Worm (Caenorhabditis elegans) whole organism, late embryonic: ENCODE measurements around the gene C53D6.7.
A peak's percentile ranks its signal among the peaks of the same experiment; 100 is the strongest.

Experiments
- C08G9.2 ChIP-seq: sonication (generic microtip); optimal IDR thresholded peaks from 2 replicates; lab custom pipeline; 2016; ENCODE audit warnings: mild to moderate bottlenecking, missing genetic modification characterization, moderate library complexity, missing compliant biosample characterization
- C38D4.7 ChIP-seq: fragments of 200-800 bp; sonication (Bioruptor generic); optimal IDR thresholded peaks from 2 replicates; lab custom pipeline; 2018; ENCODE audit warnings: mild to moderate bottlenecking, missing genetic modification characterization, moderate library complexity, missing compliant biosample characterization
- K02D7.2 ChIP-seq: sonication (generic microtip); optimal IDR thresholded peaks from 2 replicates; lab custom pipeline; 2017; ENCODE audit warnings: mild to moderate bottlenecking, missing genetic modification characterization, missing compliant biosample characterization
- K09A11.1 ChIP-seq: sonication (generic microtip); optimal IDR thresholded peaks from 2 replicates; lab custom pipeline; 2017; ENCODE audit warnings: antibody characterized with exemption, mild to moderate bottlenecking, missing genetic modification characterization, missing compliant biosample characterization; ENCODE audit not compliant: insufficient read depth
- Y22D7AL.16 ChIP-seq: sonication (generic microtip); optimal IDR thresholded peaks from 2 replicates; lab custom pipeline; 2016; ENCODE audit warnings: missing genetic modification characterization, missing compliant biosample characterization
- ahr-1 ChIP-seq: sonication (generic microtip); optimal IDR thresholded peaks from 2 replicates; lab custom pipeline; 2016; ENCODE audit warnings: missing genetic modification characterization, missing compliant biosample characterization
- ama-1 ChIP-seq: fragments of 150-350 bp; optimal IDR thresholded peaks from 2 replicates; lab custom pipeline; 2014
- ceh-14 ChIP-seq: sonication (generic microtip); optimal IDR thresholded peaks from 2 replicates; lab custom pipeline; 2016; ENCODE audit warnings: missing genotype, missing genetic modification characterization, missing compliant biosample characterization
- ceh-18 ChIP-seq: sonication (generic microtip); optimal IDR thresholded peaks from 2 replicates; lab custom pipeline; 2016; ENCODE audit warnings: missing genetic modification characterization, missing compliant biosample characterization
- ceh-19 ChIP-seq: fragments of 200-800 bp; sonication (Bioruptor generic); optimal IDR thresholded peaks from 2 replicates; lab custom pipeline; 2018; ENCODE audit warnings: mild to moderate bottlenecking, missing genetic modification characterization, missing compliant biosample characterization
- ceh-24 ChIP-seq: sonication (generic microtip); optimal IDR thresholded peaks from 2 replicates; lab custom pipeline; 2016; ENCODE audit warnings: mild to moderate bottlenecking, missing genetic modification characterization, missing compliant biosample characterization
- ceh-34 ChIP-seq: sonication (generic microtip); optimal IDR thresholded peaks from 2 replicates; lab custom pipeline; 2016; ENCODE audit warnings: mild to moderate bottlenecking, missing genetic modification characterization, missing compliant biosample characterization
- ceh-48 ChIP-seq: sonication (generic microtip); optimal IDR thresholded peaks from 2 replicates; lab custom pipeline; 2016; ENCODE audit warnings: missing genetic modification characterization, inconsistent platforms, missing compliant biosample characterization
- ceh-6 ChIP-seq: fragments of 200-800 bp; sonication (Bioruptor generic); optimal IDR thresholded peaks from 2 replicates; lab custom pipeline; 2018; ENCODE audit warnings: mild to moderate bottlenecking, missing genetic modification characterization, missing compliant biosample characterization
- che-1 ChIP-seq: sonication (generic microtip); optimal IDR thresholded peaks from 2 replicates; lab custom pipeline; 2016; ENCODE audit warnings: mild to moderate bottlenecking, missing genetic modification characterization, missing compliant biosample characterization
- dve-1 ChIP-seq: sonication (generic microtip); optimal IDR thresholded peaks from 2 replicates; lab custom pipeline; 2017; ENCODE audit warnings: antibody characterized with exemption, mild to moderate bottlenecking, missing genetic modification characterization, missing compliant biosample characterization
- ets-4 ChIP-seq: sonication (generic microtip); optimal IDR thresholded peaks from 2 replicates; lab custom pipeline; 2016; ENCODE audit warnings: missing genetic modification characterization, missing compliant biosample characterization
- eyg-1 ChIP-seq: sonication (generic microtip); optimal IDR thresholded peaks from 2 replicates; lab custom pipeline; 2016; ENCODE audit warnings: missing genotype, missing genetic modification characterization, missing compliant biosample characterization
- gmeb-2 ChIP-seq: sonication (generic microtip); optimal IDR thresholded peaks from 2 replicates; lab custom pipeline; 2016; ENCODE audit warnings: missing genetic modification characterization, inconsistent platforms, missing compliant biosample characterization
- hlh-13 ChIP-seq: fragments of 200-800 bp; sonication (Bioruptor generic); optimal IDR thresholded peaks from 2 replicates; lab custom pipeline; 2018; ENCODE audit warnings: mild to moderate bottlenecking, missing genetic modification characterization, missing compliant biosample characterization
- lin-11 ChIP-seq: fragments of 200-800 bp; sonication (Bioruptor generic); optimal IDR thresholded peaks from 2 replicates; lab custom pipeline; 2018; ENCODE audit warnings: mild to moderate bottlenecking, missing genetic modification characterization, missing compliant biosample characterization
- mec-3 ChIP-seq: sonication (generic microtip); optimal IDR thresholded peaks from 2 replicates; lab custom pipeline; 2016; ENCODE audit warnings: borderline replicate concordance, missing genetic modification characterization, missing compliant biosample characterization
- nfya-1 ChIP-seq: sonication (generic microtip); optimal IDR thresholded peaks from 2 replicates; lab custom pipeline; 2017; ENCODE audit warnings: missing genetic modification characterization, mild to moderate bottlenecking, missing compliant biosample characterization, antibody characterized with exemption, moderate library complexity
- nhr-232 ChIP-seq: sonication (generic microtip); optimal IDR thresholded peaks from 2 replicates; lab custom pipeline; 2016; ENCODE audit warnings: missing genetic modification characterization, missing compliant biosample characterization
- odd-2 ChIP-seq: sonication (generic microtip); optimal IDR thresholded peaks from 2 replicates; lab custom pipeline; 2017; ENCODE audit warnings: antibody characterized with exemption, mild to moderate bottlenecking, missing genetic modification characterization, missing compliant biosample characterization
- pax-1 ChIP-seq: fragments of 150-350 bp; optimal IDR thresholded peaks from 2 replicates; lab custom pipeline; 2014; ENCODE audit warnings: missing biosample characterization, missing genetic modification characterization
- pha-2 ChIP-seq: sonication (generic microtip); optimal IDR thresholded peaks from 2 replicates; lab custom pipeline; 2017; ENCODE audit warnings: mild to moderate bottlenecking, missing genetic modification characterization, missing compliant biosample characterization
- pha-4 ChIP-seq: fragments of 150-350 bp; optimal IDR thresholded peaks from 2 replicates; lab custom pipeline; 2018; ENCODE audit warnings: missing biosample characterization, missing genetic modification reagents, missing genetic modification characterization
- pros-1 ChIP-seq: fragments of 150-350 bp; optimal IDR thresholded peaks from 2 replicates; lab custom pipeline; 2014; ENCODE audit warnings: missing biosample characterization, missing genetic modification reagents, missing genetic modification characterization
- sdc-2 ChIP-seq: sonication (generic microtip); optimal IDR thresholded peaks from 2 replicates; lab custom pipeline; 2016; ENCODE audit warnings: missing genotype, missing genetic modification characterization, missing compliant biosample characterization
- syd-9 ChIP-seq: sonication (generic microtip); optimal IDR thresholded peaks from 2 replicates; lab custom pipeline; 2016; ENCODE audit warnings: mild to moderate bottlenecking, missing genetic modification characterization, moderate library complexity, missing compliant biosample characterization
- tbx-2 ChIP-seq: sonication (generic microtip); optimal IDR thresholded peaks from 2 replicates; lab custom pipeline; 2016; ENCODE audit warnings: missing genetic modification characterization, missing compliant biosample characterization
- tbx-7 ChIP-seq: sonication (generic microtip); optimal IDR thresholded peaks from 2 replicates; lab custom pipeline; 2016; ENCODE audit warnings: missing genotype, missing genetic modification characterization, missing compliant biosample characterization
- unc-3 ChIP-seq, 2 experiments: fragments of 200-800 bp in 1 of 2; sonication (Bioruptor generic) in 1 of 2; sonication (generic microtip) in 1 of 2; conservative IDR thresholded peaks in 1 of 2; optimal IDR thresholded peaks in 1 of 2; 2 replicates each; pipeline versions ENCODE4 v1.3.6 to Lab custom; 2016 to 2022; ENCODE audit warnings: missing compliant biosample characterization in 2 of 2, missing genetic modification characterization in 2 of 2, missing genetic modification reagents in 1 of 2
- unc-55 ChIP-seq: sonication (generic microtip); optimal IDR thresholded peaks from 2 replicates; lab custom pipeline; 2017; ENCODE audit warnings: missing biosample characterization, missing genetic modification reagents, missing genetic modification characterization
- ztf-16 ChIP-seq: sonication (generic microtip); optimal IDR thresholded peaks from 2 replicates; lab custom pipeline; 2017; ENCODE audit warnings: missing genetic modification characterization, missing compliant biosample characterization

Gene C53D6.7

DNA sequence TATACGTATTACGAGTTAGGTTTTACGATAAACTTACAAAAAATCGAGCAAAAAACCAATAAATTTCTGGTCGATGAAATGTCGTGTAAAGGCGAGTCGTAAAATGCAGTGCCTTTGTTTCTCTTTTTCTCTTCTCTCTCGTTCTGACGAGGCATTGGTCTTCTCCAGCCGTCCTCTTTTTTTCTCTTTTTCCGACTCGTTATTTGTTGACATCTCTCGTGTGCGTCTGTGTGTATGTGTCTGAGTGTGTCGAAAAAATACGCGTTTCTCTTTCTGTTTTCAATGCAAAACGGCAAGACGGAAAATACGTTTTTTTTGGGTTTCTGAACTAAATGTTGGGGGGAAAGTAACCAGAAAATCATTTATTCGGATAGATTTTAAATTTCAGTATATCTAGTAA, 4.4 kb downstream of the C53D6.7 start, which contains the start of gene C53D6.6:
Gene C53D6.6 (minus strand): TSS at position 118 of the 400 bp plus-strand sequence.
- TF ChIP-seq dve-1 (tag; lab: Kevin White, UChicago) = no peak
- TF ChIP-seq odd-2 (tag; lab: Kevin White, UChicago) = no peak
- peak; percentile 46 for TF ChIP-seq unc-55 (GFP tag; lab: Kevin White, UChicago)
- TF ChIP-seq unc-3 (GFP tag; conservative IDR thresholded peaks at IDR 0.05; lab: Robert Waterston, UW) = no peak
- no peak for TF ChIP-seq unc-3 (tag; optimal IDR thresholded peaks at IDR 0.05; lab: Kevin White, UChicago)
- peak; percentile 39 for TF ChIP-seq tbx-2 (tag; lab: Kevin White, UChicago)
- TF ChIP-seq pros-1 (tag; lab: Kevin White, UChicago) = no peak
- TF ChIP-seq nhr-232 (tag; lab: Kevin White, UChicago) = no peak
- peak; percentile 38 for TF ChIP-seq nfya-1 (tag; lab: Kevin White, UChicago)
- TF ChIP-seq, all 69 proteins: peak for 3

DNA sequence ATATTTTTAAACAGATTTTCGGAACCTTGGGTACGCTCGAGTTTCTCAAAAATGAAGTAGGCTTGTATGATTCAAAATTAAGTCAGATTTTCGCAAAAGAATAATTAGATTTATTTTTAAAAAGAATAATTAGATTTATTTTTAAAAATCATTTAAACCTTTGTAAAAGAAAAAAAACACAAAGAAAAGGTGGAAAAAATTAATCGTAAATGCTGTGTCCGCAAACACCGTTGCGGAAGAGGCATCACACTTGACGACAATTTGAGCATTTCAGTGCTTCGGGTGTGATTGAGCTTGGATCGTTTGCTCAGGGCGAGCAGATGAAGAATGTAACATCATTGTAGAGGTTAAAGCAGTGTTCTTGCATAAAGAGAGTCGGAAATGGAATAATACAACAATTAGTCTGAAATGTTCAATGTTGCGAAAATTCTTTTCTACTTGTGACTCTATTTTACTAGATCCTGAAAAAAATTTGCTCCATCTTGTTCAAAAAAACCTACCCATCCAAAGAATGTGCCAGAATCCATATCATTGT, 15.7 kb downstream of the C53D6.7 start:
- TF ChIP-seq K02D7.2 (no peak), dve-1 (tag; lab: Kevin White, UChicago) (no peak), pha-4 (no peak), Y22D7AL.16 (tag; lab: Kevin White, UChicago) (no peak), mec-3 (no peak), K09A11.1 (tag; lab: Kevin White, UChicago) (no peak), hlh-13 (GFP tag; lab: Kevin White, UChicago) (no peak), ceh-14 (tag; lab: Kevin White, UChicago) (no peak), ahr-1 (tag; lab: Kevin White, UChicago) (no peak), ceh-48 (tag; lab: Kevin White, UChicago) (no peak), ceh-6 (no peak), ceh-34 (tag; lab: Kevin White, UChicago) (no peak), odd-2 (tag; lab: Kevin White, UChicago) (no peak), C38D4.7 (GFP tag; lab: Kevin White, UChicago) (no peak), ets-4 (tag; lab: Kevin White, UChicago) (no peak), tbx-2 (tag; lab: Kevin White, UChicago) (no peak), syd-9 (tag; lab: Kevin White, UChicago) (no peak), eyg-1 (tag; lab: Kevin White, UChicago) (no peak), ceh-18 (tag; lab: Kevin White, UChicago) (no peak)

DNA sequence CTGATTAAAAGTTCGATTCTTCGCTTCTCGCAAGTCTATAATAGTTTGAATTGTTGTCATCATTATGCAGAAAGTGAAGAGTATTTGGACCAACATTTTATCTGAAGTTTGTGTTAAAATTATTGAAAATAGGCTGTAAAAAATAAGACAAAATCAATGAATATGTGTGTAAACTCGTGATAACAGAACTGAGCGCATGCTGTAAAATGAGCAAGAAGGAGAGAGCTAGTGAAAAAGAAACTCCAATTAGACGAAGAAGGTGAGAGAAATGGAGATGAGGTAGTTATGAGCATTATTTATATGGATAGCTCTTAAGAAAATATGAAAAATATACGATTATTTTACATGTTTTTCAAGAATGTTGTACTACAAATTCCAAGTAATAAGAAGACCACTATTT, 16.1 kb downstream of the C53D6.7 start, which contains the start of gene C53D6.4:
Gene C53D6.4 (minus strand): TSS at position 101 of the 400 bp plus-strand sequence.
- TF ChIP-seq ceh-19 (GFP tag; lab: Kevin White, UChicago) = no peak
- no peak for TF ChIP-seq sdc-2 (tag; lab: Kevin White, UChicago)
- TF ChIP-seq pha-2 (tag; lab: Kevin White, UChicago) = no peak
- no peak for TF ChIP-seq C08G9.2 (tag; lab: Kevin White, UChicago)
- TF ChIP-seq ztf-16 (tag; lab: Kevin White, UChicago) = no peak
- TF ChIP-seq ama-1 (lab: Kevin White, UChicago) = no peak
- no peak for TF ChIP-seq tbx-7 (tag; lab: Kevin White, UChicago)
- TF ChIP-seq lin-11 (tag; lab: Kevin White, UChicago) = no peak
- TF ChIP-seq unc-3 (GFP tag; conservative IDR thresholded peaks at IDR 0.05; lab: Robert Waterston, UW) = no peak
- no peak for TF ChIP-seq unc-3 (tag; optimal IDR thresholded peaks at IDR 0.05; lab: Kevin White, UChicago)
- TF ChIP-seq syd-9 (tag; lab: Kevin White, UChicago) = no peak
- TF ChIP-seq pax-1 (tag; lab: Kevin White, UChicago) = no peak
- TF ChIP-seq ceh-24 (tag; lab: Kevin White, UChicago) = no peak
- TF ChIP-seq mec-3 = no peak
- TF ChIP-seq gmeb-2 (tag; lab: Kevin White, UChicago) = no peak
- TF ChIP-seq unc-55 (GFP tag; lab: Kevin White, UChicago) = no peak
- TF ChIP-seq che-1 (tag; lab: Kevin White, UChicago) = no peak
- no peak for TF ChIP-seq ceh-48 (tag; lab: Kevin White, UChicago)
